Worm (Caenorhabditis elegans): Measurements from ENCODE around the gene cah-2.
A peak's percentile ranks its signal among the peaks of the same experiment; 100 is the strongest.

cah-2 gene

ce11 chrII:7459205-7459604 lies 23.7 kb downstream of the cah-2 start, which contains the start of gene D1022.2:
Gene D1022.2, plus strand, starts transcription at chrII:7459505.
- TF ChIP-seq tlp-1 (tag; optimal IDR thresholded peaks at IDR 0.05) = no peak
- TF ChIP-seq ceh-8 (GFP tag; optimal IDR thresholded peaks at IDR 0.05) = no peak
- no peak for TF ChIP-seq jun-1 (tag; optimal IDR thresholded peaks at IDR 0.05)
- no peak for TF ChIP-seq egl-27 (tag; optimal IDR thresholded peaks at IDR 0.05)
- no peak for TF ChIP-seq zip-4 (GFP tag; optimal IDR thresholded peaks at IDR 0.05)
- no peak for TF ChIP-seq fos-1 (tag; optimal IDR thresholded peaks at IDR 0.05)
- TF ChIP-seq nhr-90 (tag; optimal IDR thresholded peaks at IDR 0.05; ENCODE audit: poor library complexity) = no peak
- no peak for TF ChIP-seq dsc-1 (tag; optimal IDR thresholded peaks at IDR 0.05)
- TF ChIP-seq aha-1 (tag; optimal IDR thresholded peaks at IDR 0.05) = no peak
- no peak for TF ChIP-seq ceh-88 (GFP tag; IDR thresholded peaks at IDR 0.05)
- no peak for TF ChIP-seq aly-2 (tag; optimal IDR thresholded peaks at IDR 0.05)
- no peak for TF ChIP-seq unc-98 (GFP tag; IDR thresholded peaks at IDR 0.05)
- no peak for TF ChIP-seq alr-1 (tag; optimal IDR thresholded peaks at IDR 0.05; ENCODE audit: borderline replicate concordance)
- no peak for TF ChIP-seq nhr-20 (tag; optimal IDR thresholded peaks at IDR 0.05)
- TF ChIP-seq nhr-77 (tag; optimal IDR thresholded peaks at IDR 0.05) = no peak

ce11 chrII:7458706-7459105 lies 24.2 kb downstream of the cah-2 start, which contains the start of gene D1022.5:
Gene D1022.5, minus strand, starts transcription at chrII:7458806.
- TF ChIP-seq nhr-85 (tag) (peak; percentile 0), mdl-1 (tag; optimal IDR thresholded peaks at IDR 0.05) (no peak)

DNA sequence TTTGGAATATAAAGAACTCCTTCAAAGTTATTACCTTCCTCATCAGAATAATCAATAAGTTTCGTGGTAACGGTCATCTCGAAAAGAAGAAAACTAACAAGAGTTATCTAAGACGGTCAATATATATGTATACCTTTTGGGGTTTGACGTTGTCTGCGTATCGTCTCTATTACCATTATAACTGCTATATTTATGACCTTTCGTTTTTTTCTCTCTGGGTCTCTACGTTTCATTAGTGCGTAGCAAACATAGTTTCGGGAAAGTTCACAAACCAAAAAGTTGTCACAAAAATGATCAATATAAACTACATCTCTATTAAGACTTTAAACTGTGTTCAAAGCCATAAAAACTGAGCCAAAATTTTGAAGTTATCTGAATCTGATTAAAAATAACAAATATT lies 25.7 kb downstream of the cah-2 start, which contains the start of gene D1022.4:
Gene D1022.4, minus strand, starts transcription at position 83 of the 400 bp plus-strand sequence.
- TF ChIP-seq lin-15B (tag; optimal IDR thresholded peaks at IDR 0.05) (no peak), egl-13 (tag; optimal IDR thresholded peaks at IDR 0.05) (no peak), nhr-19 (GFP tag; conservative IDR thresholded peaks at IDR 0.05) (no peak), nhr-47 (tag; optimal IDR thresholded peaks at IDR 0.05) (no peak), nhr-28 (tag; optimal IDR thresholded peaks at IDR 0.05) (no peak), mef-2 (tag; optimal IDR thresholded peaks at IDR 0.05) (no peak), lin-35 (GFP tag; optimal IDR thresholded peaks at IDR 0.05) (peak in 1 of 2 experiments; percentile 49), nhr-237 (tag; optimal IDR thresholded peaks at IDR 0.05) (no peak), sup-37 (GFP tag; optimal IDR thresholded peaks at IDR 0.05) (no peak), fkh-8 (tag; optimal IDR thresholded peaks at IDR 0.05) (no peak), blmp-1 (tag; optimal IDR thresholded peaks at IDR 0.05) (peak; percentile 78), fkh-4 (tag; optimal IDR thresholded peaks at IDR 0.05; ENCODE audit: borderline replicate concordance) (no peak), fkh-10 (GFP tag; optimal IDR thresholded peaks at IDR 0.05) (no peak), xbp-1 (tag; optimal IDR thresholded peaks at IDR 0.05) (no peak), F16B12.6 (tag; optimal IDR thresholded peaks at IDR 0.05) (no peak), hlh-17 (GFP tag; optimal IDR thresholded peaks at IDR 0.05; ENCODE audit: borderline replicate concordance) (no peak), efl-1 (optimal IDR thresholded peaks at IDR 0.05) (no peak), efl-1 (GFP tag; optimal IDR thresholded peaks at IDR 0.05 in 1 of 2) (peak in 1 of 2 experiments; percentile 3), ceh-82 (tag; optimal IDR thresholded peaks at IDR 0.05) (no peak), tbx-2 (tag; optimal IDR thresholded peaks at IDR 0.05) (no peak), ets-5 (GFP tag; IDR thresholded peaks at IDR 0.05) (no peak), jun-1 (tag; optimal IDR thresholded peaks at IDR 0.05) (no peak), efl-3 (GFP tag; optimal IDR thresholded peaks at IDR 0.05) (no peak), ceh-88 (GFP tag; IDR thresholded peaks at IDR 0.05) (no peak), nhr-90 (tag; optimal IDR thresholded peaks at IDR 0.05; ENCODE audit: poor library complexity) (no peak), unc-86 (tag; optimal IDR thresholded peaks at IDR 0.05) (no peak), nhr-12 (tag; optimal IDR thresholded peaks at IDR 0.05) (no peak), snu-23 (GFP tag; optimal IDR thresholded peaks at IDR 0.05) (no peak), lin-14 (GFP tag; optimal IDR thresholded peaks at IDR 0.05) (peak; percentile 47), mab-9 (GFP tag; IDR thresholded peaks at IDR 0.05) (no peak), C04F5.9 (tag; optimal IDR thresholded peaks at IDR 0.05) (no peak), ceh-8 (GFP tag; optimal IDR thresholded peaks at IDR 0.05) (no peak), vab-15 (tag; optimal IDR thresholded peaks at IDR 0.05) (no peak), mep-1 (tag; optimal IDR thresholded peaks at IDR 0.05) (no peak), snpc-4 (tag; optimal IDR thresholded peaks at IDR 0.05) (no peak), zag-1 (tag; optimal IDR thresholded peaks at IDR 0.05) (no peak), unc-98 (GFP tag; IDR thresholded peaks at IDR 0.05) (no peak), pag-3 (tag; optimal IDR thresholded peaks at IDR 0.05; ENCODE audit: borderline replicate concordance, insufficient read depth) (no peak)

All from whole organism, L1 larva.